Fruit fly (Drosophila melanogaster) whole organism, wandering third instar larva: ENCODE data around the gene CG33169.

Source experiments
- Abd-B ChIP-seq: fragments of >200 bp; optimal IDR thresholded peaks from 2 replicates; lab custom pipeline; 2017; ENCODE audit warnings: missing biosample characterization, missing genetic modification characterization
- CG32264 ChIP-seq: fragments of 200-800 bp; sonication (Bioruptor generic); optimal IDR thresholded peaks from 2 replicates; lab custom pipeline; 2016; ENCODE audit warnings: missing biosample characterization, missing genetic modification characterization
- CG9705 ChIP-seq: fragments of 200-800 bp; sonication (Bioruptor generic); optimal IDR thresholded peaks from 2 replicates; lab custom pipeline; 2018; ENCODE audit warnings: missing biosample characterization, mild to moderate bottlenecking, missing genetic modification characterization
- CrebA ChIP-seq: fragments of 200-800 bp; sonication (Bioruptor generic); optimal IDR thresholded peaks from 2 replicates; lab custom pipeline; 2016; ENCODE audit warnings: missing biosample characterization, mild to moderate bottlenecking, missing genetic modification characterization, borderline replicate concordance
- Dfd ChIP-seq: fragments of >200 bp; optimal IDR thresholded peaks from 2 replicates; lab custom pipeline; 2017; ENCODE audit warnings: missing biosample characterization, missing genetic modification characterization
- Dif ChIP-seq: fragments of 200-275, 200-300 bp; sonication (Bioruptor generic); optimal IDR thresholded peaks from 2 replicates; lab custom pipeline; 2018; ENCODE audit warnings: missing biosample characterization, missing genetic modification characterization; ENCODE audit not compliant: partially characterized antibody
- GATAd ChIP-seq: sonication (Bioruptor generic); optimal IDR thresholded peaks from 2 replicates; lab custom pipeline; 2016; ENCODE audit warnings: missing biosample characterization, missing genetic modification characterization
- HLH106 ChIP-seq: fragments of 200-800 bp; optimal IDR thresholded peaks from 3 replicates; lab custom pipeline; 2019; ENCODE audit warnings: missing biosample characterization, mild to moderate bottlenecking, missing genetic modification characterization, moderate library complexity
- Hnf4 ChIP-seq: fragments of 200-800 bp; sonication (Bioruptor generic); optimal IDR thresholded peaks from 2 replicates; lab custom pipeline; 2016; ENCODE audit warnings: missing biosample characterization, mild to moderate bottlenecking, missing genetic modification characterization
- Hr78 ChIP-seq: fragments of >200 bp; optimal IDR thresholded peaks from 2 replicates; lab custom pipeline; 2017; ENCODE audit warnings: missing biosample characterization, missing genetic modification characterization
- Hr83 ChIP-seq: fragments of 200-300 bp; sonication (Bioruptor generic); optimal IDR thresholded peaks from 2 replicates; lab custom pipeline; 2016; ENCODE audit warnings: missing biosample characterization, mild to moderate bottlenecking, missing genetic modification characterization, moderate library complexity; ENCODE audit not compliant: poor library complexity, severe bottlenecking
- Jra ChIP-seq: sonication (Bioruptor generic); optimal IDR thresholded peaks from 2 replicates; lab custom pipeline; 2016; ENCODE audit warnings: missing biosample characterization, missing genetic modification characterization
- Mio ChIP-seq: sonication (Bioruptor generic); optimal IDR thresholded peaks from 2 replicates; lab custom pipeline; 2016; ENCODE audit warnings: missing biosample characterization, missing genetic modification characterization
- Myc ChIP-seq: fragments of >200 bp; optimal IDR thresholded peaks from 2 replicates; lab custom pipeline; 2017
- N ChIP-seq: fragments of >200 bp; optimal IDR thresholded peaks from 2 replicates; lab custom pipeline; 2018; ENCODE audit warnings: missing biosample characterization, missing external identifiers, missing genetic modification characterization
- OdsH ChIP-seq: fragments of 200-800 bp; sonication (Bioruptor generic); optimal IDR thresholded peaks from 2 replicates; lab custom pipeline; 2016; ENCODE audit warnings: missing biosample characterization, mild to moderate bottlenecking, missing genetic modification characterization
- Rel ChIP-seq, 2 experiments: fragments of 200-800 bp; sonication (Bioruptor generic) in 1 of 2; optimal IDR thresholded peaks; 2 replicates in 1 of 2; 3 replicates in 1 of 2; lab custom pipeline; 2016 to 2019; ENCODE audit warnings: mild to moderate bottlenecking in 2 of 2, missing biosample characterization in 2 of 2, missing genetic modification characterization in 2 of 2, moderate library complexity in 1 of 2
- Sp1 ChIP-seq: fragments of 200-800 bp; sonication (Bioruptor generic); optimal IDR thresholded peaks from 3 replicates; lab custom pipeline; 2019; ENCODE audit warnings: missing biosample characterization, mild to moderate bottlenecking, missing genetic modification characterization, moderate library complexity
- Vsx2 ChIP-seq: fragments of 200-300, 225-300 bp; sonication (Bioruptor generic); optimal IDR thresholded peaks from 2 replicates; lab custom pipeline; 2018; ENCODE audit warnings: missing biosample characterization, missing genetic modification characterization; ENCODE audit not compliant: partially characterized antibody
- br ChIP-seq: fragments of 200-800 bp; sonication (Bioruptor generic); optimal IDR thresholded peaks from 2 replicates; lab custom pipeline; 2016; ENCODE audit warnings: missing biosample characterization, missing genetic modification characterization
- brk ChIP-seq: fragments of 200-800 bp; sonication (Bioruptor generic); optimal IDR thresholded peaks from 2 replicates; lab custom pipeline; 2016; ENCODE audit warnings: missing biosample characterization, mild to moderate bottlenecking, missing genetic modification characterization
- dl ChIP-seq, 2 experiments: fragments of 175-275, 200-275 bp in 1 of 2; fragments of 200-275 bp in 1 of 2; sonication (Bioruptor generic); optimal IDR thresholded peaks; lab custom pipeline; 2018; ENCODE audit warnings: mild to moderate bottlenecking in 2 of 2, missing biosample characterization in 2 of 2, missing genetic modification characterization in 2 of 2, moderate library complexity in 2 of 2; ENCODE audit not compliant: partially characterized antibody in 2 of 2, insufficient read depth in 1 of 2
- dmrt93B ChIP-seq: fragments of 200-800 bp; sonication (Bioruptor generic); optimal IDR thresholded peaks from 2 replicates; lab custom pipeline; 2018; ENCODE audit warnings: missing biosample characterization, mild to moderate bottlenecking, missing genetic modification characterization
- dsf ChIP-seq: sonication (Bioruptor generic); optimal IDR thresholded peaks from 2 replicates; lab custom pipeline; 2016; ENCODE audit warnings: missing biosample characterization, missing genetic modification characterization, borderline replicate concordance
- ey ChIP-seq: fragments of 200-800 bp; sonication (Bioruptor generic); optimal IDR thresholded peaks from 2 replicates; lab custom pipeline; 2016; ENCODE audit warnings: missing biosample characterization, missing genetic modification characterization
- foxo ChIP-seq, 2 experiments: fragments of 200-800 bp; sonication (Bioruptor generic); optimal IDR thresholded peaks; 2 replicates in 1 of 2; 3 replicates in 1 of 2; lab custom pipeline; 2016 to 2017; ENCODE audit warnings: missing biosample characterization in 2 of 2, missing genetic modification characterization in 2 of 2
- fru ChIP-seq: fragments of 200-800 bp; sonication (Bioruptor generic); optimal IDR thresholded peaks from 3 replicates; lab custom pipeline; 2016; ENCODE audit warnings: missing biosample characterization, mild to moderate bottlenecking, missing genetic modification characterization
- h ChIP-seq: fragments of 200-800 bp; sonication (Bioruptor generic); optimal IDR thresholded peaks from 3 replicates; lab custom pipeline; 2016; ENCODE audit warnings: missing biosample characterization, mild to moderate bottlenecking, missing genetic modification characterization
- jim ChIP-seq: fragments of 175-275, 200-325 bp; sonication (Bioruptor generic); optimal IDR thresholded peaks from 2 replicates; lab custom pipeline; 2016; ENCODE audit warnings: missing biosample characterization, mild to moderate bottlenecking, missing genetic modification characterization
- lola ChIP-seq: fragments of >200 bp; optimal IDR thresholded peaks from 2 replicates; lab custom pipeline; 2017; ENCODE audit warnings: missing biosample characterization, missing genetic modification characterization
- pan ChIP-seq: fragments of >200 bp; optimal IDR thresholded peaks from 2 replicates; lab custom pipeline; 2017
- psq ChIP-seq: fragments of 200-800 bp; sonication (Bioruptor generic); optimal IDR thresholded peaks from 3 replicates; lab custom pipeline; 2017; ENCODE audit warnings: missing biosample characterization, mild to moderate bottlenecking, missing genetic modification characterization, moderate library complexity
- rgr ChIP-seq: fragments of 200-800 bp; sonication (Bioruptor generic); optimal IDR thresholded peaks from 3 replicates; lab custom pipeline; 2016; ENCODE audit warnings: missing biosample characterization, mild to moderate bottlenecking, missing genetic modification characterization
- sage ChIP-seq: fragments of 200-800 bp; sonication (Bioruptor generic); optimal IDR thresholded peaks from 2 replicates; lab custom pipeline; 2016; ENCODE audit warnings: missing biosample characterization, mild to moderate bottlenecking, missing genetic modification characterization
- sv ChIP-seq: fragments of 200-800 bp; sonication (Bioruptor generic); optimal IDR thresholded peaks from 3 replicates; lab custom pipeline; 2016; ENCODE audit warnings: missing biosample characterization, missing genetic modification characterization
- tai ChIP-seq: sonication (Bioruptor generic); optimal IDR thresholded peaks from 2 replicates; lab custom pipeline; 2016; ENCODE audit warnings: missing biosample characterization, missing genetic modification characterization
- usp ChIP-seq: fragments of >200 bp; optimal IDR thresholded peaks from 2 replicates; lab custom pipeline; 2017; ENCODE audit warnings: missing biosample characterization, missing genetic modification characterization
- woc ChIP-seq: sonication (Bioruptor generic); optimal IDR thresholded peaks from 2 replicates; lab custom pipeline; 2016; ENCODE audit warnings: missing biosample characterization, mild to moderate bottlenecking, missing genetic modification characterization

Gene CG33169

dm6 chr3L:22821377-22821776 is 42.3 kb upstream of the CG33169 start:
- TF ChIP-seq sage (GFP tag; lab: Kevin White, UChicago) (no peak), OdsH (no peak), fru (GFP tag; lab: Kevin White, UChicago) (no peak), rgr (GFP tag; lab: Kevin White, UChicago) (no peak), HLH106 (tag; lab: Kevin White, UChicago) (no peak), jim (GFP tag; lab: Kevin White, UChicago) (no peak), Hr78 (GFP tag; lab: Kevin White, UChicago) (no peak), CG9705 (no peak), brk (GFP tag; lab: Kevin White, UChicago) (no peak), lola (GFP tag; lab: Kevin White, UChicago) (no peak), Hr83 (no peak), sv (GFP tag; lab: Kevin White, UChicago) (no peak), Myc (lab: Kevin White, UChicago) (no peak), Rel (GFP tag; optimal IDR thresholded peaks at IDR 0.05; lab: Kevin White, UChicago) (no peak), Rel (tag; optimal IDR thresholded peaks at IDR 0.05; lab: Kevin White, UChicago) (no peak), tai (GFP tag; lab: Kevin White, UChicago) (no peak), CrebA (GFP tag; lab: Kevin White, UChicago) (no peak), pan (lab: Kevin White, UChicago) (no peak), N (no peak)

dm6 chr3L:22822544-22823175 is 41.0 kb upstream of the CG33169 start:
- TF ChIP-seq CrebA (GFP tag; lab: Kevin White, UChicago), result peak; percentile 98
- TF ChIP-seq pan (lab: Kevin White, UChicago), result no peak
- no peak for TF ChIP-seq ey
- peak; percentile 87 for TF ChIP-seq Hnf4
- TF ChIP-seq fru (GFP tag; lab: Kevin White, UChicago), result peak; percentile 57
- peak; percentile 65 for TF ChIP-seq OdsH
- peak; percentile 100 for TF ChIP-seq jim (GFP tag; lab: Kevin White, UChicago)
- TF ChIP-seq CG32264 (GFP tag; lab: Kevin White, UChicago), result peak; percentile 65
- no peak for TF ChIP-seq sv (GFP tag; lab: Kevin White, UChicago)
- peak; percentile 19 for TF ChIP-seq Mio (GFP tag; lab: Kevin White, UChicago)
- TF ChIP-seq N, result no peak
- TF ChIP-seq br (GFP tag; lab: Kevin White, UChicago), result peak; percentile 81
- TF ChIP-seq brk (GFP tag; lab: Kevin White, UChicago), result peak; percentile 65
- TF ChIP-seq foxo (GFP tag; optimal IDR thresholded peaks at IDR 0.05; lab: Kevin White, UChicago), result peak; percentile 21 to 94
- TF ChIP-seq lola (GFP tag; lab: Kevin White, UChicago), result no peak
- TF ChIP-seq Abd-B, result no peak
- peak; percentile 60 for TF ChIP-seq HLH106 (tag; lab: Kevin White, UChicago)
- peak; percentile 89 for TF ChIP-seq Vsx2
- no peak for TF ChIP-seq Myc (lab: Kevin White, UChicago)
- peak; percentile 82 for TF ChIP-seq Hr83
- TF ChIP-seq dmrt93B (GFP tag; lab: Kevin White, UChicago), result peak; percentile 59
- no peak for TF ChIP-seq usp
- no peak for TF ChIP-seq Dfd (GFP tag; lab: Kevin White, UChicago)
- peak; percentile 83 for TF ChIP-seq CG9705
- TF ChIP-seq dl (GFP tag; optimal IDR thresholded peaks at IDR 0.05; lab: Kevin White, UChicago; ENCODE audit: insufficient read depth in 1 of 2, partially characterized antibody in 2 of 2), result peak; percentile 90 to 96
- TF ChIP-seq dsf (GFP tag; lab: Kevin White, UChicago), result no peak
- peak; percentile 88 for TF ChIP-seq sage (GFP tag; lab: Kevin White, UChicago)
- TF ChIP-seq rgr (GFP tag; lab: Kevin White, UChicago), result peak; percentile 62
- TF ChIP-seq tai (GFP tag; lab: Kevin White, UChicago), result no peak
- TF ChIP-seq woc, result no peak
- peak; percentile 98 for TF ChIP-seq Dif
- no peak for TF ChIP-seq Hr78 (GFP tag; lab: Kevin White, UChicago)
- TF ChIP-seq psq (GFP tag; lab: Kevin White, UChicago), result peak; percentile 39
- peak; percentile 99 for TF ChIP-seq Rel (GFP tag; optimal IDR thresholded peaks at IDR 0.05; lab: Kevin White, UChicago)
- peak; percentile 79 for TF ChIP-seq Rel (tag; optimal IDR thresholded peaks at IDR 0.05; lab: Kevin White, UChicago)
- no peak for TF ChIP-seq GATAd (GFP tag; lab: Kevin White, UChicago)
- peak; percentile 99 for TF ChIP-seq Sp1 (GFP tag; lab: Kevin White, UChicago)
- peak; percentile 86 for TF ChIP-seq Jra
- peak; percentile 80 for TF ChIP-seq h (GFP tag; lab: Kevin White, UChicago)
